Fruit fly (Drosophila melanogaster) whole organism, embryonic: ENCODE measurements around the gene CG6067.

Experiments used
- Asciz ChIP-seq: fragments of 200-800 bp; sonication (Bioruptor generic); optimal IDR thresholded peaks from 2 replicates; lab custom pipeline; 2017; ENCODE audit warnings: missing biosample characterization, mild to moderate bottlenecking, missing genetic modification characterization, missing genetic modification reagents
- BtbVII ChIP-seq: fragments of 200-800 bp; sonication (Bioruptor generic); optimal IDR thresholded peaks from 3 replicates; lab custom pipeline; 2017; ENCODE audit warnings: missing biosample characterization, mild to moderate bottlenecking, missing genetic modification characterization
- CG1024 ChIP-seq: fragments of 200-800 bp; sonication (Bioruptor generic); IDR thresholded peaks from 2 replicates; pipeline ENCODE4 v1.3.6; 2022; ENCODE audit warnings: missing biosample characterization, missing genetic modification characterization
- CG11695 ChIP-seq: fragments of 200-800 bp; sonication (Bioruptor generic); IDR thresholded peaks from 3 replicates; pipeline ENCODE4 v1.3.6; 2022; ENCODE audit warnings: missing biosample characterization, missing genetic modification characterization
- CG12155 ChIP-seq: fragments of 200-800 bp; sonication (Bioruptor generic); optimal IDR thresholded peaks from 3 replicates; lab custom pipeline; 2016; ENCODE audit warnings: missing biosample characterization, missing genetic modification characterization
- CG1529 ChIP-seq: fragments of 200-800 bp; sonication (Bioruptor generic); optimal IDR thresholded peaks from 3 replicates; lab custom pipeline; 2018; ENCODE audit warnings: missing biosample characterization, missing genetic modification characterization
- CG1832 ChIP-seq: fragments of 200-800 bp; sonication (Bioruptor generic); optimal IDR thresholded peaks from 2 replicates; lab custom pipeline; 2017; ENCODE audit warnings: missing biosample characterization, mild to moderate bottlenecking, missing genetic modification characterization, inconsistent platforms
- CG18599 ChIP-seq: fragments of 200-800 bp; sonication (Bioruptor generic); optimal IDR thresholded peaks from 3 replicates; lab custom pipeline; 2017; ENCODE audit warnings: missing biosample characterization, missing genetic modification characterization, mild to moderate bottlenecking, moderate library complexity, missing genetic modification reagents
- CG2129 ChIP-seq: fragments of 200-800 bp; sonication (Bioruptor generic); IDR thresholded peaks from 2 replicates; pipeline ENCODE4 v1.3.6; 2022; ENCODE audit warnings: missing biosample characterization, missing genetic modification characterization; ENCODE audit not compliant: partially characterized antibody
- CG3163 ChIP-seq: fragments of 200-800 bp; sonication (Bioruptor generic); optimal IDR thresholded peaks from 3 replicates; lab custom pipeline; 2016; ENCODE audit warnings: missing biosample characterization, missing genetic modification characterization
- CG33557 ChIP-seq: fragments of 200-800 bp; sonication (Bioruptor generic); optimal IDR thresholded peaks from 2 replicates; lab custom pipeline; 2019; ENCODE audit warnings: missing biosample characterization, mild to moderate bottlenecking, missing genetic modification characterization, moderate library complexity
- CG4282 ChIP-seq: fragments of 200-800 bp; sonication (Bioruptor generic); optimal IDR thresholded peaks from 2 replicates; lab custom pipeline; 2016; ENCODE audit warnings: missing biosample characterization, missing genetic modification characterization
- CG4404 ChIP-seq: fragments of 200-800 bp; sonication (Bioruptor generic); IDR thresholded peaks from 2 replicates; pipeline ENCODE4 v1.3.6; 2022; ENCODE audit warnings: missing biosample characterization, missing genetic modification characterization
- CG5953 ChIP-seq: fragments of 200-800 bp; sonication (Bioruptor generic); IDR thresholded peaks from 2 replicates; pipeline ENCODE4 v1.3.6; 2022; ENCODE audit warnings: missing biosample characterization, missing genetic modification characterization
- CG8290 ChIP-seq, 3 experiments: fragments of 200-800 bp; sonication (Bioruptor generic); optimal IDR thresholded peaks; 2 replicates each; lab custom pipeline; 2016 to 2019; ENCODE audit warnings: missing biosample characterization in 3 of 3, missing genetic modification characterization in 3 of 3, mild to moderate bottlenecking in 2 of 3, moderate library complexity in 1 of 3
- CG8924 ChIP-seq: fragments of 200-800 bp; optimal IDR thresholded peaks from 3 replicates; lab custom pipeline; 2019; ENCODE audit warnings: missing biosample characterization, mild to moderate bottlenecking, missing genetic modification characterization, moderate library complexity
- CG9876 ChIP-seq: fragments of 200-800 bp; sonication (Bioruptor generic); optimal IDR thresholded peaks from 2 replicates; lab custom pipeline; 2016; ENCODE audit warnings: missing biosample characterization, missing genetic modification characterization
- CHES-1-like ChIP-seq: fragments of 200-800 bp; sonication (Bioruptor generic); optimal IDR thresholded peaks from 2 replicates; lab custom pipeline; 2016; ENCODE audit warnings: missing biosample characterization, missing genetic modification characterization
- Fer3 ChIP-seq: fragments of 200-800 bp; sonication (Bioruptor generic); optimal IDR thresholded peaks from 2 replicates; lab custom pipeline; 2018; ENCODE audit warnings: missing biosample characterization, mild to moderate bottlenecking, missing genetic modification characterization, moderate library complexity
- Gug ChIP-seq: fragments of 200-800 bp; sonication (Bioruptor generic); IDR thresholded peaks from 4 replicates; pipeline ENCODE4 v1.3.6; 2022; ENCODE audit warnings: missing biosample characterization, missing genetic modification characterization
- Hey ChIP-seq: fragments of 200-800 bp; sonication (Bioruptor generic); optimal IDR thresholded peaks from 3 replicates; lab custom pipeline; 2018; ENCODE audit warnings: missing biosample characterization, mild to moderate bottlenecking, missing genetic modification characterization
- MBD-R2 ChIP-seq: fragments of 200-800 bp; sonication (Bioruptor generic); IDR thresholded peaks from 2 replicates; pipeline ENCODE4 v1.3.6; 2022; ENCODE audit warnings: missing biosample characterization, missing genetic modification characterization
- Meics ChIP-seq: fragments of 200-800 bp; sonication (Bioruptor generic); optimal IDR thresholded peaks from 2 replicates; lab custom pipeline; 2017; ENCODE audit warnings: missing biosample characterization, mild to moderate bottlenecking, missing genetic modification characterization
- Nf-YC ChIP-seq: fragments of 200-800 bp; optimal IDR thresholded peaks from 3 replicates; lab custom pipeline; 2019; ENCODE audit warnings: missing biosample characterization, mild to moderate bottlenecking, missing genetic modification characterization, moderate library complexity
- NfI ChIP-seq: fragments of 200-800 bp; sonication (Bioruptor generic); optimal IDR thresholded peaks from 3 replicates; lab custom pipeline; 2018; ENCODE audit warnings: missing biosample characterization, mild to moderate bottlenecking, missing genetic modification characterization, moderate library complexity
- PHDP ChIP-seq: fragments of 200-800 bp; sonication (Bioruptor generic); optimal IDR thresholded peaks from 3 replicates; lab custom pipeline; 2018; ENCODE audit warnings: missing biosample characterization, mild to moderate bottlenecking, missing genetic modification characterization, moderate library complexity
- Pdp1 ChIP-seq, 2 experiments: fragments of 200-800 bp; sonication (Bioruptor generic); optimal IDR thresholded peaks; 3 replicates each; lab custom pipeline; 2016; ENCODE audit warnings: missing biosample characterization in 2 of 2, missing genetic modification characterization in 2 of 2, mild to moderate bottlenecking in 1 of 2, moderate library complexity in 1 of 2
- Sin3A ChIP-seq: fragments of >200 bp; optimal IDR thresholded peaks from 2 replicates; lab custom pipeline; 2018
- Sry-β ChIP-seq: fragments of 200-800 bp; sonication (Bioruptor generic); optimal IDR thresholded peaks from 2 replicates; lab custom pipeline; 2018; ENCODE audit warnings: missing biosample characterization, mild to moderate bottlenecking, missing genetic modification characterization, moderate library complexity
- Sry-δ ChIP-seq: fragments of 200-800 bp; sonication (Bioruptor generic); optimal IDR thresholded peaks from 2 replicates; lab custom pipeline; 2016; ENCODE audit warnings: missing biosample characterization, missing genetic modification characterization
- Ssrp ChIP-seq: fragments of 200-800 bp; sonication (Bioruptor generic); optimal IDR thresholded peaks from 2 replicates; lab custom pipeline; 2018; ENCODE audit warnings: missing biosample characterization, mild to moderate bottlenecking, missing genetic modification characterization, moderate library complexity
- Tbp ChIP-seq: fragments of >200 bp; optimal IDR thresholded peaks from 2 replicates; lab custom pipeline; 2018; ENCODE audit warnings: missing biosample characterization, missing genetic modification characterization
- Trl ChIP-seq, 3 experiments: fragments of >200 bp in 2 of 3; fragments of 200-800 bp in 1 of 3; sonication (Bioruptor generic) in 1 of 3; optimal IDR thresholded peaks; 2 replicates in 1 of 3; 3 replicates in 2 of 3; lab custom pipeline; 2016 to 2017; ENCODE audit warnings: missing biosample characterization in 1 of 3, missing genetic modification characterization in 1 of 3
- aop ChIP-seq: fragments of 200-800 bp; sonication (Bioruptor generic); IDR thresholded peaks from 2 replicates; pipeline ENCODE4 v1.3.6; 2022; ENCODE audit warnings: missing biosample characterization, missing genetic modification characterization
- dpn ChIP-seq, 2 experiments: fragments of 200-800 bp; sonication (Bioruptor generic); optimal IDR thresholded peaks; 3 replicates each; lab custom pipeline; 2016; ENCODE audit warnings: missing biosample characterization in 2 of 2, missing genetic modification characterization in 2 of 2
- emc ChIP-seq: fragments of 200-800 bp; sonication (Bioruptor generic); optimal IDR thresholded peaks from 2 replicates; lab custom pipeline; 2016; ENCODE audit warnings: missing biosample characterization, missing genetic modification characterization
- ems ChIP-seq: fragments of 200-800 bp; sonication (Bioruptor generic); optimal IDR thresholded peaks from 3 replicates; lab custom pipeline; 2016; ENCODE audit warnings: missing biosample characterization, missing genetic modification characterization
- fd3F ChIP-seq: fragments of 200-800 bp; sonication (Bioruptor generic); optimal IDR thresholded peaks from 2 replicates; lab custom pipeline; 2018; ENCODE audit warnings: missing biosample characterization, mild to moderate bottlenecking, missing genetic modification characterization, moderate library complexity
- gce ChIP-seq: fragments of 200-800 bp; sonication (Bioruptor generic); IDR thresholded peaks from 3 replicates; pipeline ENCODE4 v1.3.6; 2022; ENCODE audit warnings: missing biosample characterization, missing genetic modification characterization
- gem ChIP-seq: fragments of 200-800 bp; sonication (Bioruptor generic); optimal IDR thresholded peaks from 2 replicates; lab custom pipeline; 2019; ENCODE audit warnings: missing biosample characterization, mild to moderate bottlenecking, missing genetic modification characterization, moderate library complexity
- inv ChIP-seq: fragments of 200-800 bp; sonication (Bioruptor generic); IDR thresholded peaks from 2 replicates; pipeline ENCODE4 v1.3.6; 2022; ENCODE audit warnings: missing biosample characterization, missing genetic modification characterization; ENCODE audit not compliant: partially characterized antibody
- kah ChIP-seq: fragments of 200-800 bp; sonication (Bioruptor generic); optimal IDR thresholded peaks from 2 replicates; lab custom pipeline; 2018; ENCODE audit warnings: missing biosample characterization, mild to moderate bottlenecking, missing genetic modification characterization
- org-1 ChIP-seq: fragments of 200-800 bp; sonication (Bioruptor generic); optimal IDR thresholded peaks from 2 replicates; lab custom pipeline; 2017; ENCODE audit warnings: missing biosample characterization, missing genetic modification characterization
- ro ChIP-seq: fragments of 200-800 bp; sonication (Bioruptor generic); IDR thresholded peaks from 2 replicates; pipeline ENCODE4 v1.3.6; 2022; ENCODE audit warnings: missing biosample characterization, missing genetic modification characterization
- sima ChIP-seq: fragments of 200-800 bp; sonication (Bioruptor generic); optimal IDR thresholded peaks from 2 replicates; lab custom pipeline; 2016; ENCODE audit warnings: missing biosample characterization, missing genetic modification characterization
- tap ChIP-seq: fragments of 200-800 bp; optimal IDR thresholded peaks from 3 replicates; lab custom pipeline; 2019; ENCODE audit warnings: missing biosample characterization, mild to moderate bottlenecking, missing genetic modification characterization, moderate library complexity
- trem ChIP-seq: fragments of 200-800 bp; optimal IDR thresholded peaks from 3 replicates; lab custom pipeline; 2019; ENCODE audit warnings: missing biosample characterization, mild to moderate bottlenecking, missing genetic modification characterization, moderate library complexity
- ttk ChIP-seq: fragments of 200-800 bp; sonication (Bioruptor generic); IDR thresholded peaks from 2 replicates; pipeline ENCODE4 v2.1.2; 2022; ENCODE audit warnings: missing biosample characterization, missing genetic modification characterization
- tup ChIP-seq: fragments of 200-800 bp; sonication (Bioruptor generic); optimal IDR thresholded peaks from 2 replicates; lab custom pipeline; 2016; ENCODE audit warnings: missing biosample characterization, mild to moderate bottlenecking, missing genetic modification characterization, moderate library complexity
- vvl ChIP-seq: fragments of 200-800 bp; sonication (Bioruptor generic); IDR thresholded peaks from 2 replicates; pipeline ENCODE4 v1.3.6; 2022; ENCODE audit warnings: missing biosample characterization, missing genetic modification characterization

Gene CG6067

dm6 chrX:5973389-5974025 is 18.1 kb downstream of the CG6067 start (continued):
- no peak for TF ChIP-seq CG9876 (GFP tag; lab: Kevin White, UChicago)
- TF ChIP-seq gce (GFP tag; lab: Robert Waterston, UW), result 0 out of 3 replicates have a peak, but pooled peaks have one; percentile 11
- no peak for TF ChIP-seq CG33557 (GFP tag; lab: Kevin White, UChicago)
- no peak for TF ChIP-seq sima
- no peak for TF ChIP-seq ro (GFP tag; lab: Robert Waterston, UW)
- no peak for TF ChIP-seq Gug (GFP tag; lab: Robert Waterston, UW)
- no peak for TF ChIP-seq CG5953 (GFP tag; lab: Robert Waterston, UW)
- peak in 1 of 2 experiments; percentile 41 for TF ChIP-seq dpn (GFP tag; optimal IDR thresholded peaks at IDR 0.05; lab: Kevin White, UChicago)
- TF ChIP-seq CG4404, result no peak
- TF ChIP-seq trem (tag; lab: Kevin White, UChicago), result no peak
- no peak for TF ChIP-seq Sry-δ (GFP tag; lab: Kevin White, UChicago)
- TF ChIP-seq CG1024, result no peak
- no peak for TF ChIP-seq CHES-1-like (GFP tag; lab: Kevin White, UChicago)
- no peak for TF ChIP-seq emc (GFP tag; lab: Kevin White, UChicago)
- TF ChIP-seq tap (tag; lab: Kevin White, UChicago), result no peak
- no peak for TF ChIP-seq inv (GFP tag; lab: Robert Waterston, UW)
- no peak for TF ChIP-seq tup (GFP tag; lab: Kevin White, UChicago)
- TF ChIP-seq CG12155, result peak; percentile 11
- no peak for TF ChIP-seq CG3163
- no peak for TF ChIP-seq CG2129 (GFP tag; lab: Robert Waterston, UW)
- TF ChIP-seq Asciz (GFP tag; lab: Kevin White, UChicago), result no peak
- TF ChIP-seq gem (tag; lab: Kevin White, UChicago), result peak; percentile 63
- TF ChIP-seq Trl (optimal IDR thresholded peaks at IDR 0.05; lab: Kevin White, UChicago), result no peak
- no peak for TF ChIP-seq Trl (GFP tag; optimal IDR thresholded peaks at IDR 0.05; lab: Kevin White, UChicago)
- no peak for TF ChIP-seq CG18599 (GFP tag; lab: Kevin White, UChicago)
- no peak for TF ChIP-seq ems (GFP tag; lab: Kevin White, UChicago)
- TF ChIP-seq Sin3A (lab: Kevin White, UChicago), result no peak
- TF ChIP-seq Fer3, result peak; percentile 10
- no peak for TF ChIP-seq CG4282 (GFP tag; lab: Kevin White, UChicago)
- no peak for TF ChIP-seq Meics
- no peak for TF ChIP-seq MBD-R2 (GFP tag; lab: Robert Waterston, UW)
- TF ChIP-seq CG8924 (tag; lab: Kevin White, UChicago), result no peak
- no peak for TF ChIP-seq Tbp (GFP tag; lab: Kevin White, UChicago)
- TF ChIP-seq CG1529, result no peak
- TF ChIP-seq org-1 (GFP tag; lab: Kevin White, UChicago), result no peak
- TF ChIP-seq ttk, result peak; percentile 50; the same call in 1 of the 2 replicates
- TF ChIP-seq aop (GFP tag; lab: Robert Waterston, UW), result no peak
- 0 out of 3 replicates have a peak, but pooled peaks have one; percentile 11 for TF ChIP-seq CG11695 (GFP tag; lab: Robert Waterston, UW)
- no peak for TF ChIP-seq fd3F (GFP tag; lab: Kevin White, UChicago)
- TF ChIP-seq kah (GFP tag; lab: Kevin White, UChicago), result no peak
- no peak for TF ChIP-seq BtbVII
- no peak for TF ChIP-seq Nf-YC (tag; lab: Kevin White, UChicago)
- no peak for TF ChIP-seq Pdp1 (GFP tag; optimal IDR thresholded peaks at IDR 0.05; lab: Kevin White, UChicago)
- no peak for TF ChIP-seq CG1832 (GFP tag; lab: Kevin White, UChicago)
- TF ChIP-seq PHDP (tag; lab: Kevin White, UChicago), result peak; percentile 17
- TF ChIP-seq CG8290 (GFP tag; optimal IDR thresholded peaks at IDR 0.05; lab: Kevin White, UChicago), result no peak
- no peak for TF ChIP-seq CG8290 (tag; optimal IDR thresholded peaks at IDR 0.05; lab: Kevin White, UChicago)
- no peak for TF ChIP-seq Hey (tag; lab: Kevin White, UChicago)
- TF ChIP-seq NfI (GFP tag; lab: Kevin White, UChicago), result peak; percentile 12
- peak; percentile 59 for TF ChIP-seq vvl
- TF ChIP-seq Sry-β, result no peak
- peak; percentile 2 for TF ChIP-seq Ssrp (tag; lab: Kevin White, UChicago)
